Worm (Caenorhabditis elegans): ENCODE data around the gene cct-2.

Gene cct-2

DNA sequence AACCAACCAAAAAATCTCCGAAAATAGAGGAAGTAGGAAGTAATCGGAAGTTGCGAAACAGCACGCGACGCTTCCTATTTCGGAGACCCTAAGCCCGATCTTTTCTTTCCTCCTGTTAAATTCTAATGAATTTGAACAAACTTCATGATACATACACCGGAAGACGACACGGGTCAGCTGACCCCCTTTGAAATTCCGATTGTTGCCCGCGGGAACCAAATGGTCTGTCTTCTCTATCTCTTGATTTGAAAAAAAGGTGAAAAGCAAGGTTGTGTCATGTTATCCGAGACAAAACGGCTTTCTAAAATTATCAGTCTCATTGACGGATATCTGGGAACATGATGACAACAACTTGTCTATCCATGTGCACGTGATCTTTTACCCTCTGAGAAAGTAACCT is 31.5 kb downstream of the cct-2 start (continued):
- peak in 1 of 2 experiments; percentile 32 for TF ChIP-seq daf-16 (GFP tag; optimal IDR thresholded peaks at IDR 0.05)
- no peak for TF ChIP-seq daf-16 (tag; optimal IDR thresholded peaks at IDR 0.05)
- TF ChIP-seq dmd-8 (GFP tag; IDR thresholded peaks at IDR 0.05), result no peak
- TF ChIP-seq ama-1 (optimal IDR thresholded peaks at IDR 0.05), result no peak
- no peak for TF ChIP-seq Y105C5A.15 (GFP tag; IDR thresholded peaks at IDR 0.05)
- TF ChIP-seq ceh-82 (tag; optimal IDR thresholded peaks at IDR 0.05), result no peak
- no peak for TF ChIP-seq zip-2 (tag; optimal IDR thresholded peaks at IDR 0.05)
- TF ChIP-seq mxl-2 (GFP tag; conservative IDR thresholded peaks at IDR 0.05), result no peak
- no peak for TF ChIP-seq jun-1 (tag; optimal IDR thresholded peaks at IDR 0.05)
- TF ChIP-seq ceh-44 (GFP tag; IDR thresholded peaks at IDR 0.05), result no peak
- no peak for TF ChIP-seq nhr-41 (GFP tag; IDR thresholded peaks at IDR 0.05)
- no peak for TF ChIP-seq Y5F2A.4 (GFP tag; optimal IDR thresholded peaks at IDR 0.05)
- no peak for TF ChIP-seq egl-43 (GFP tag; IDR thresholded peaks at IDR 0.05)
- TF ChIP-seq nhr-111 (GFP tag; optimal IDR thresholded peaks at IDR 0.05), result no peak
- no peak for TF ChIP-seq lin-29 (GFP tag; IDR thresholded peaks at IDR 0.05)

DNA sequence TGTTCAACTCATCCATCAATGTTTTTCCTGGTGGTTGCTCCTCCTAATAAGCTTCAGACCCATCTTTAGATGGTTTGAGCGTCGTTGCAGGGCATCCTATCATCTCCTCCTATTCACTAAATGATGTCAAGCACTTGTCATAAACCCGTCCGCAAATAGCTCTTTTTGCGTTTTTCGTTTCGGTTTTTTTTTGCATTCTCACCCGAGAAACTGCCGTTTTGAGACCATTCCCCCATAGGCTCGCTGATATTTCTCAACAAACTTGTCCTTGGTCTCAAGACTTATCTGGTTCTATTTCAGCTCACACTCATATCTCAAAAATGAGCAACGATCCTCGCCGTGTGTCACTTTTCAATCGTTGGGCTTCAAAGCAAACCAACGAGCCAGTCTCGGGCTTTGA is 32.9 kb downstream of the cct-2 start, which contains the start of gene cal-2:
cal-2 (plus strand) TSS at position 301 of the 400 bp plus-strand sequence.
- no peak for TF ChIP-seq pha-4 (GFP tag; IDR thresholded peaks at IDR 0.05)
- TF ChIP-seq pha-4 (tag; optimal IDR thresholded peaks at IDR 0.05), result no peak
- no peak for TF ChIP-seq egl-43 (GFP tag; IDR thresholded peaks at IDR 0.05)
- no peak for TF ChIP-seq php-3 (GFP tag; IDR thresholded peaks at IDR 0.05)
- TF ChIP-seq Y5F2A.4 (GFP tag; optimal IDR thresholded peaks at IDR 0.05), result no peak
- no peak for TF ChIP-seq Y48G9A.11 (GFP tag; IDR thresholded peaks at IDR 0.05)

DNA sequence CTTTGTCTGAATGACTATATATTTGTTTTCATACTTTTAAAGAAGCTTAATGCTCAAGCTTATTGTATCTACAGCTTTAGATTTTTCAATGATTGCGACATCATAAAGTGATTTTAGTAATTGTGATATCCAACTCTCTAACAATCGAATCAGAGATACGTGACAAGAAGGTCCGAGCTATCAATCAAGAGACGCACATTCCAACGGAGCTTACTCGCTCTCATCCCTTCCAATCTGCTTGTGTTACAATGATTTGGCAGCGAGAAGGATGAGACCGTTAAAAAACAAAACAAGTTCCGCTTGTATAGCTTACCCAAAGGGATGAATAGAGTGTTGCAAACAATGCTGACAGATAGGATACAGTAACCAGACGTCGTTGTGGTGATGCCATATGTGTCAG is 33.9 kb downstream of the cct-2 start:
- TF ChIP-seq unc-62 (GFP tag; optimal IDR thresholded peaks at IDR 0.05 in 1 of 2) (peak in 1 of 2 experiments; percentile 78), unc-62 (tag; optimal IDR thresholded peaks at IDR 0.05) (no peak), Y5F2A.4 (GFP tag; optimal IDR thresholded peaks at IDR 0.05) (no peak), nhr-11 (tag; optimal IDR thresholded peaks at IDR 0.05) (peak; percentile 8), dmd-8 (GFP tag; IDR thresholded peaks at IDR 0.05) (no peak), daf-16 (GFP tag; optimal IDR thresholded peaks at IDR 0.05) (no peak), daf-16 (tag; optimal IDR thresholded peaks at IDR 0.05) (no peak), daf-8 (GFP tag; IDR thresholded peaks at IDR 0.05) (no peak), ceh-28 (tag; optimal IDR thresholded peaks at IDR 0.05) (no peak)

DNA sequence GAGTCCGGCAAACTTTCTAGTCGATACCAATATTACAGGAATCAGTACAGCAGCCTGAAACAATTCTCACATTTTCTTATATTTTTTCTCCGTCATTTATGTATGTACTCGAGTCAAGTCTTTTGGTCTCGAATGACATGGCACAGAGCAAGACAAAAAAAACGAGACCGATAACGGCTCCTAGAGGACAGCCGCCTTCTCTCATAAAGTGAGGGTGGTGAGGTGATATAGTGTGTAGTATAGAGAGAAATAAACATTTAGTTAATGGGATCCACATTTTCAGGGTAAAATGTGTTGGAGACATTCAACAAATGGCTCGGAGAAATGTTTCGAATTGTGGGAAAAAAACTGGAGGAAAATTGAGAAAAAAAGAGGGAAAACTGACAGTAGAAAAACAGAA is 34.7 kb downstream of the cct-2 start:
- TF ChIP-seq lsy-2 (tag; optimal IDR thresholded peaks at IDR 0.05) (peak in 1 of 2 experiments; percentile 11), hlh-11 (tag; optimal IDR thresholded peaks at IDR 0.05) (peak; percentile 13), nhr-11 (tag; optimal IDR thresholded peaks at IDR 0.05) (peak; percentile 54), sdz-12 (GFP tag; optimal IDR thresholded peaks at IDR 0.05) (no peak), hlh-30 (tag; optimal IDR thresholded peaks at IDR 0.05; ENCODE audit: insufficient read depth) (peak; percentile 5), pha-4 (GFP tag; IDR thresholded peaks at IDR 0.05) (no peak), pha-4 (tag; optimal IDR thresholded peaks at IDR 0.05) (no peak), ceh-20 (GFP tag; IDR thresholded peaks at IDR 0.05) (peak; percentile 10; the same call in 1 of the 2 replicates), hmg-1.1 (GFP tag; IDR thresholded peaks at IDR 0.05) (no peak), mep-1 (tag; optimal IDR thresholded peaks at IDR 0.05) (peak; percentile 34), mxl-2 (GFP tag; conservative IDR thresholded peaks at IDR 0.05) (no peak), nhr-42 (GFP tag; IDR thresholded peaks at IDR 0.05) (no peak), daf-12 (tag; optimal IDR thresholded peaks at IDR 0.05) (no peak), attf-4 (tag; optimal IDR thresholded peaks at IDR 0.05) (no peak), ZK337.2 (GFP tag; IDR thresholded peaks at IDR 0.05) (peak; percentile 75), hif-1 (tag; optimal IDR thresholded peaks at IDR 0.05) (no peak)
